Worm (Caenorhabditis elegans): ENCODE results near the gene F54E2.9.

Gene F54E2.9

ce11 chrV:2848290-2848937 is 34.6 kb upstream of the F54E2.9 start, which contains the start of gene srj-49:
Gene srj-49 (minus strand): TSS chrV:2848340.
- TF ChIP-seq elt-2 (tag; optimal IDR thresholded peaks at IDR 0.05): peak; percentile 90
- no peak for TF ChIP-seq nfya-1 (tag; optimal IDR thresholded peaks at IDR 0.05; ENCODE audit: insufficient read depth)
- TF ChIP-seq elt-3 (tag; optimal IDR thresholded peaks at IDR 0.05): no peak
- no peak for TF ChIP-seq lin-15B (tag; optimal IDR thresholded peaks at IDR 0.05)
- TF ChIP-seq pqm-1 (tag; optimal IDR thresholded peaks at IDR 0.05): peak; percentile 84

DNA sequence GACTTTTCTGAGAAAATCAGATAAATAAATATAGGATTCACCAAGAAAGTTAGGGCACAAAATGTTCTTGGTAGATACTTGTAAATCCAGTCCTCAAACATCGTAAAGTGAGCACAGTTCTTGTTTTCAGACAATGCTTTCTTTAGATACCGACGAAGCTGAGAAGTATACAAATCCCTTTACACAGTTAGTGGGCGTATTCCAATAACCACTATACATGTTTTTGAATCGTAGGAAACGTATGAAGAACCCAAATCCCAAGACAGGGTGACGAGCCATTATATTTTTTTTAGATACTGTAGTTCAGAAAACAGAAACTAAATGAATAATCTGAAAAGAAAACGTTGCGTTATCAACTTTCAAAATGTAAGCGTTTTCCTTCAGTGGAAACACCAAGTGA is 32.0 kb upstream of the F54E2.9 start, which contains the start of gene srj-44:
Gene srj-44 (minus strand): TSS at position 101 of the 400 bp plus-strand sequence.
- TF ChIP-seq lin-15B (tag; optimal IDR thresholded peaks at IDR 0.05) (no peak), ZK546.5 (tag; optimal IDR thresholded peaks at IDR 0.05) (no peak), elt-3 (tag; optimal IDR thresholded peaks at IDR 0.05) (no peak), ceh-28 (tag; optimal IDR thresholded peaks at IDR 0.05) (no peak), sea-2 (GFP tag; optimal IDR thresholded peaks at IDR 0.05) (no peak), lsy-12 (tag; optimal IDR thresholded peaks at IDR 0.05) (no peak), hmg-11 (tag; optimal IDR thresholded peaks at IDR 0.05) (no peak), R02D3.7 (tag; optimal IDR thresholded peaks at IDR 0.05) (no peak), lin-39 (tag; optimal IDR thresholded peaks at IDR 0.05) (no peak), pha-4 (tag; optimal IDR thresholded peaks at IDR 0.05) (no peak)

ce11 chrV:2836501-2836900 is 22.7 kb upstream of the F54E2.9 start, which contains the start of gene srj-45:
Gene srj-45 (minus strand): TSS chrV:2836601.
- no peak for TF ChIP-seq snpc-4 (tag; optimal IDR thresholded peaks at IDR 0.05)
- TF ChIP-seq mdl-1 (tag; optimal IDR thresholded peaks at IDR 0.05): no peak
- TF ChIP-seq egl-27 (tag; optimal IDR thresholded peaks at IDR 0.05): no peak

ce11 chrV:2832666-2833065 is 18.9 kb upstream of the F54E2.9 start, which contains the start of gene srj-50:
Gene srj-50 (plus strand): TSS chrV:2832966.
- TF ChIP-seq ztf-4 (tag; optimal IDR thresholded peaks at IDR 0.05) (no peak), pqm-1 (tag; optimal IDR thresholded peaks at IDR 0.05) (no peak), nhr-23 (tag; optimal IDR thresholded peaks at IDR 0.05) (no peak), elt-3 (tag; optimal IDR thresholded peaks at IDR 0.05) (no peak), nhr-11 (tag; optimal IDR thresholded peaks at IDR 0.05) (no peak), lsy-12 (tag; optimal IDR thresholded peaks at IDR 0.05) (no peak), lin-15B (tag; optimal IDR thresholded peaks at IDR 0.05) (no peak), ZK546.5 (tag; optimal IDR thresholded peaks at IDR 0.05) (no peak), hmg-11 (tag; optimal IDR thresholded peaks at IDR 0.05) (no peak), fkh-2 (tag; optimal IDR thresholded peaks at IDR 0.05) (no peak), jun-1 (tag; optimal IDR thresholded peaks at IDR 0.05) (no peak), fkh-10 (GFP tag; optimal IDR thresholded peaks at IDR 0.05) (no peak), ceh-16 (tag; optimal IDR thresholded peaks at IDR 0.05) (no peak), unc-62 (GFP tag; optimal IDR thresholded peaks at IDR 0.05) (no peak)

ce11 chrV:2830817-2831216 is 17.0 kb upstream of the F54E2.9 start, which contains the start of gene srw-2:
Gene srw-2 (plus strand): TSS chrV:2830878.
- TF ChIP-seq nfya-1 (tag; optimal IDR thresholded peaks at IDR 0.05; ENCODE audit: insufficient read depth) (no peak), nhr-237 (tag; optimal IDR thresholded peaks at IDR 0.05) (no peak), elt-3 (tag; optimal IDR thresholded peaks at IDR 0.05) (no peak), fkh-10 (GFP tag; optimal IDR thresholded peaks at IDR 0.05) (no peak)

DNA sequence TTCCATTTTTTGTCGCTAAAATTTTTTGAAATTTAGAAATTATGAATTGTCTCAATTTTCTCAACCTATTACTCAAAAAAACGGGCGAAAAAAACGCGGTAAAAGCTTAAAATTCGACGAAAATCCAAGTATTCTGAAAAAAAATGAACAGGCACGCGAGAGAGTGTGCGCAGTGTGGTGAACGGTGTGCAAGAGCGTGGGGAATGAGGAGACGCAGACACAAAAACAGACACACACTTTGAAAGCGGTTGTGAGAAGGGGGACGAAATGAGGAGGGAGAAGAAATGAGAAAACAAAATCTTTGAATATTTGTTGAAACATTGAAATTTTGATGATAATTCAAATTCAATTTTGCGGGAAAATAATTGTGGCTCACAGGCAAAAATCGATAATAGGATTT is 13.0 kb upstream of the F54E2.9 start, which contains the start of gene T03D3.5:
Gene T03D3.5 (minus strand): TSS at position 21 of the 400 bp plus-strand sequence.
- TF ChIP-seq daf-12 (tag; optimal IDR thresholded peaks at IDR 0.05): no peak
- TF ChIP-seq hmg-11 (tag; optimal IDR thresholded peaks at IDR 0.05): peak; percentile 87

DNA sequence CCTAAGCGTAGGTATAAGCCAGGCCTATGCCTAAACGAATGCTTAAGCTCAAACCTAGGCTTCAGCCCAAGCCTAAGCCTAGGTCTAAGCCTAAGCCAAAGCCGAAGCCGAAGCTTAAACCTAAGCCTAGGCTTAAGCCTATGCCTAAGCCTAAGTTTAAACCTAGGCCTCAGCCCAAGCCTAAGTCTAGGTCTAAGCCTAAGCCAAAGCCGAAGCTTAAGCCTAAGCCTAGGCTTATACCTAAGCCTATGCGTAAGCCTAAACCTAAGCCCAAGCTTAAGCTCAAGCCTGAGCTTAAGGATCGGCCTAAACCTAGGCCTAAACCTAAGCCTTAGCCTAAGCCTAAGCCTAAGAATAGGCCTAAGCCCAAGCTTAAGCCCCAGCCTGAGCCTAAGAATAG is 12.2 kb upstream of the F54E2.9 start:
- TF ChIP-seq jun-1 (tag; optimal IDR thresholded peaks at IDR 0.05) (no peak), ztf-4 (tag; optimal IDR thresholded peaks at IDR 0.05) (no peak), hmg-11 (tag; optimal IDR thresholded peaks at IDR 0.05) (no peak), lin-39 (tag; optimal IDR thresholded peaks at IDR 0.05) (no peak), ZK546.5 (tag; optimal IDR thresholded peaks at IDR 0.05) (no peak), elt-1 (tag; optimal IDR thresholded peaks at IDR 0.05) (no peak), aly-2 (tag; optimal IDR thresholded peaks at IDR 0.05) (no peak), nhr-237 (tag; optimal IDR thresholded peaks at IDR 0.05) (no peak), pha-4 (tag; optimal IDR thresholded peaks at IDR 0.05) (no peak), nfya-1 (tag; optimal IDR thresholded peaks at IDR 0.05; ENCODE audit: insufficient read depth) (no peak), nhr-23 (tag; optimal IDR thresholded peaks at IDR 0.05) (no peak), fkh-2 (tag; optimal IDR thresholded peaks at IDR 0.05) (no peak)
